Fruit fly (Drosophila melanogaster) whole organism, wandering third instar larva: ENCODE results near the gene CG12084.

Experiments
- Abd-B ChIP-seq: fragments of >200 bp; optimal IDR thresholded peaks from 2 replicates; lab custom pipeline; 2017; ENCODE audit warnings: missing biosample characterization, missing genetic modification characterization
- CG32264 ChIP-seq: fragments of 200-800 bp; sonication (Bioruptor generic); optimal IDR thresholded peaks from 2 replicates; lab custom pipeline; 2016; ENCODE audit warnings: missing biosample characterization, missing genetic modification characterization
- CrebA ChIP-seq: fragments of 200-800 bp; sonication (Bioruptor generic); optimal IDR thresholded peaks from 2 replicates; lab custom pipeline; 2016; ENCODE audit warnings: missing biosample characterization, mild to moderate bottlenecking, missing genetic modification characterization, borderline replicate concordance
- Dfd ChIP-seq: fragments of >200 bp; optimal IDR thresholded peaks from 2 replicates; lab custom pipeline; 2017; ENCODE audit warnings: missing biosample characterization, missing genetic modification characterization
- Dif ChIP-seq: fragments of 200-275, 200-300 bp; sonication (Bioruptor generic); optimal IDR thresholded peaks from 2 replicates; lab custom pipeline; 2018; ENCODE audit warnings: missing biosample characterization, missing genetic modification characterization; ENCODE audit not compliant: partially characterized antibody
- HLH106 ChIP-seq: fragments of 200-800 bp; optimal IDR thresholded peaks from 3 replicates; lab custom pipeline; 2019; ENCODE audit warnings: missing biosample characterization, mild to moderate bottlenecking, missing genetic modification characterization, moderate library complexity
- Hnf4 ChIP-seq: fragments of 200-800 bp; sonication (Bioruptor generic); optimal IDR thresholded peaks from 2 replicates; lab custom pipeline; 2016; ENCODE audit warnings: missing biosample characterization, mild to moderate bottlenecking, missing genetic modification characterization
- Hr78 ChIP-seq: fragments of >200 bp; optimal IDR thresholded peaks from 2 replicates; lab custom pipeline; 2017; ENCODE audit warnings: missing biosample characterization, missing genetic modification characterization
- Hr83 ChIP-seq: fragments of 200-300 bp; sonication (Bioruptor generic); optimal IDR thresholded peaks from 2 replicates; lab custom pipeline; 2016; ENCODE audit warnings: missing biosample characterization, mild to moderate bottlenecking, missing genetic modification characterization, moderate library complexity; ENCODE audit not compliant: poor library complexity, severe bottlenecking
- Jra ChIP-seq: sonication (Bioruptor generic); optimal IDR thresholded peaks from 2 replicates; lab custom pipeline; 2016; ENCODE audit warnings: missing biosample characterization, missing genetic modification characterization
- Myc ChIP-seq: fragments of >200 bp; optimal IDR thresholded peaks from 2 replicates; lab custom pipeline; 2017
- N ChIP-seq: fragments of >200 bp; optimal IDR thresholded peaks from 2 replicates; lab custom pipeline; 2018; ENCODE audit warnings: missing biosample characterization, missing external identifiers, missing genetic modification characterization
- OdsH ChIP-seq: fragments of 200-800 bp; sonication (Bioruptor generic); optimal IDR thresholded peaks from 2 replicates; lab custom pipeline; 2016; ENCODE audit warnings: missing biosample characterization, mild to moderate bottlenecking, missing genetic modification characterization
- Rel ChIP-seq, 2 experiments: fragments of 200-800 bp; sonication (Bioruptor generic) in 1 of 2; optimal IDR thresholded peaks; 2 replicates in 1 of 2; 3 replicates in 1 of 2; lab custom pipeline; 2016 to 2019; ENCODE audit warnings: mild to moderate bottlenecking in 2 of 2, missing biosample characterization in 2 of 2, missing genetic modification characterization in 2 of 2, moderate library complexity in 1 of 2
- Sp1 ChIP-seq: fragments of 200-800 bp; sonication (Bioruptor generic); optimal IDR thresholded peaks from 3 replicates; lab custom pipeline; 2019; ENCODE audit warnings: missing biosample characterization, mild to moderate bottlenecking, missing genetic modification characterization, moderate library complexity
- Vsx2 ChIP-seq: fragments of 200-300, 225-300 bp; sonication (Bioruptor generic); optimal IDR thresholded peaks from 2 replicates; lab custom pipeline; 2018; ENCODE audit warnings: missing biosample characterization, missing genetic modification characterization; ENCODE audit not compliant: partially characterized antibody
- br ChIP-seq: fragments of 200-800 bp; sonication (Bioruptor generic); optimal IDR thresholded peaks from 2 replicates; lab custom pipeline; 2016; ENCODE audit warnings: missing biosample characterization, missing genetic modification characterization
- brk ChIP-seq: fragments of 200-800 bp; sonication (Bioruptor generic); optimal IDR thresholded peaks from 2 replicates; lab custom pipeline; 2016; ENCODE audit warnings: missing biosample characterization, mild to moderate bottlenecking, missing genetic modification characterization
- dl ChIP-seq, 2 experiments: fragments of 175-275, 200-275 bp in 1 of 2; fragments of 200-275 bp in 1 of 2; sonication (Bioruptor generic); optimal IDR thresholded peaks; lab custom pipeline; 2018; ENCODE audit warnings: mild to moderate bottlenecking in 2 of 2, missing biosample characterization in 2 of 2, missing genetic modification characterization in 2 of 2, moderate library complexity in 2 of 2; ENCODE audit not compliant: partially characterized antibody in 2 of 2, insufficient read depth in 1 of 2
- dmrt93B ChIP-seq: fragments of 200-800 bp; sonication (Bioruptor generic); optimal IDR thresholded peaks from 2 replicates; lab custom pipeline; 2018; ENCODE audit warnings: missing biosample characterization, mild to moderate bottlenecking, missing genetic modification characterization
- dsf ChIP-seq: sonication (Bioruptor generic); optimal IDR thresholded peaks from 2 replicates; lab custom pipeline; 2016; ENCODE audit warnings: missing biosample characterization, missing genetic modification characterization, borderline replicate concordance
- ey ChIP-seq: fragments of 200-800 bp; sonication (Bioruptor generic); optimal IDR thresholded peaks from 2 replicates; lab custom pipeline; 2016; ENCODE audit warnings: missing biosample characterization, missing genetic modification characterization
- foxo ChIP-seq, 2 experiments: fragments of 200-800 bp; sonication (Bioruptor generic); optimal IDR thresholded peaks; 2 replicates in 1 of 2; 3 replicates in 1 of 2; lab custom pipeline; 2016 to 2017; ENCODE audit warnings: missing biosample characterization in 2 of 2, missing genetic modification characterization in 2 of 2
- fru ChIP-seq: fragments of 200-800 bp; sonication (Bioruptor generic); optimal IDR thresholded peaks from 3 replicates; lab custom pipeline; 2016; ENCODE audit warnings: missing biosample characterization, mild to moderate bottlenecking, missing genetic modification characterization
- h ChIP-seq: fragments of 200-800 bp; sonication (Bioruptor generic); optimal IDR thresholded peaks from 3 replicates; lab custom pipeline; 2016; ENCODE audit warnings: missing biosample characterization, mild to moderate bottlenecking, missing genetic modification characterization
- jim ChIP-seq: fragments of 175-275, 200-325 bp; sonication (Bioruptor generic); optimal IDR thresholded peaks from 2 replicates; lab custom pipeline; 2016; ENCODE audit warnings: missing biosample characterization, mild to moderate bottlenecking, missing genetic modification characterization
- lola ChIP-seq: fragments of >200 bp; optimal IDR thresholded peaks from 2 replicates; lab custom pipeline; 2017; ENCODE audit warnings: missing biosample characterization, missing genetic modification characterization
- pan ChIP-seq: fragments of >200 bp; optimal IDR thresholded peaks from 2 replicates; lab custom pipeline; 2017
- psq ChIP-seq: fragments of 200-800 bp; sonication (Bioruptor generic); optimal IDR thresholded peaks from 3 replicates; lab custom pipeline; 2017; ENCODE audit warnings: missing biosample characterization, mild to moderate bottlenecking, missing genetic modification characterization, moderate library complexity
- rgr ChIP-seq: fragments of 200-800 bp; sonication (Bioruptor generic); optimal IDR thresholded peaks from 3 replicates; lab custom pipeline; 2016; ENCODE audit warnings: missing biosample characterization, mild to moderate bottlenecking, missing genetic modification characterization
- sage ChIP-seq: fragments of 200-800 bp; sonication (Bioruptor generic); optimal IDR thresholded peaks from 2 replicates; lab custom pipeline; 2016; ENCODE audit warnings: missing biosample characterization, mild to moderate bottlenecking, missing genetic modification characterization
- sv ChIP-seq: fragments of 200-800 bp; sonication (Bioruptor generic); optimal IDR thresholded peaks from 3 replicates; lab custom pipeline; 2016; ENCODE audit warnings: missing biosample characterization, missing genetic modification characterization
- tai ChIP-seq: sonication (Bioruptor generic); optimal IDR thresholded peaks from 2 replicates; lab custom pipeline; 2016; ENCODE audit warnings: missing biosample characterization, missing genetic modification characterization
- usp ChIP-seq: fragments of >200 bp; optimal IDR thresholded peaks from 2 replicates; lab custom pipeline; 2017; ENCODE audit warnings: missing biosample characterization, missing genetic modification characterization
- woc ChIP-seq: sonication (Bioruptor generic); optimal IDR thresholded peaks from 2 replicates; lab custom pipeline; 2016; ENCODE audit warnings: missing biosample characterization, mild to moderate bottlenecking, missing genetic modification characterization

Gene CG12084

dm6 chr3L:1478998-1479680 is 17.3 kb downstream of the CG12084 start:
- TF ChIP-seq CG32264 = no peak
- no peak for TF ChIP-seq Vsx2 (GFP tag; lab: Kevin White, UChicago)
- no peak for TF ChIP-seq sage (GFP tag; lab: Kevin White, UChicago)
- TF ChIP-seq dmrt93B (GFP tag; lab: Kevin White, UChicago) = peak; percentile 13
- peak; percentile 16 for TF ChIP-seq OdsH (GFP tag; lab: Kevin White, UChicago)
- TF ChIP-seq foxo (GFP tag; optimal IDR thresholded peaks at IDR 0.05; lab: Kevin White, UChicago) = peak in 1 of 2 experiments; percentile 59
- no peak for TF ChIP-seq Jra (GFP tag; lab: Kevin White, UChicago)
- TF ChIP-seq br = peak; percentile 43
- TF ChIP-seq Sp1 (GFP tag; lab: Kevin White, UChicago) = peak; percentile 38
- peak; percentile 23 for TF ChIP-seq psq (GFP tag; lab: Kevin White, UChicago)
- peak; percentile 54 for TF ChIP-seq HLH106 (tag; lab: Kevin White, UChicago)
- peak; percentile 50 for TF ChIP-seq fru (GFP tag; lab: Kevin White, UChicago)
- TF ChIP-seq Dif (GFP tag; lab: Kevin White, UChicago) = no peak
- no peak for TF ChIP-seq CrebA
- peak; percentile 46 for TF ChIP-seq h (GFP tag; lab: Kevin White, UChicago)
- TF ChIP-seq rgr (GFP tag; lab: Kevin White, UChicago) = peak; percentile 40
- peak; percentile 51 for TF ChIP-seq ey (GFP tag; lab: Kevin White, UChicago)
- TF ChIP-seq sv = peak; percentile 18
- TF ChIP-seq N (GFP tag; lab: Kevin White, UChicago) = no peak
- no peak for TF ChIP-seq tai (GFP tag; lab: Kevin White, UChicago)
- no peak for TF ChIP-seq brk (GFP tag; lab: Kevin White, UChicago)
- no peak for TF ChIP-seq Hr78 (GFP tag; lab: Kevin White, UChicago)

dm6 chr3L:1477319-1477718 is 19.1 kb downstream of the CG12084 start, which contains the start of gene robl62A:
Gene robl62A (plus strand): TSS chr3L:1477619.
- TF ChIP-seq ey (GFP tag; lab: Kevin White, UChicago) = no peak

- TF ChIP-seq Dif (GFP tag; lab: Kevin White, UChicago) (no peak), tai (GFP tag; lab: Kevin White, UChicago) (no peak), Hr78 (GFP tag; lab: Kevin White, UChicago) (no peak), HLH106 (tag; lab: Kevin White, UChicago) (no peak), Rel (GFP tag; optimal IDR thresholded peaks at IDR 0.05; lab: Kevin White, UChicago) (no peak), Rel (tag; optimal IDR thresholded peaks at IDR 0.05; lab: Kevin White, UChicago) (no peak)
- TF ChIP-seq, all 38 proteins: peak for 0
These were observed 21.3 kb downstream of the CG12084 start, which contains the start of gene Ptp61F for dm6 chr3L:1475157-1475556. Gene Ptp61F (minus strand): TSS chr3L:1475257.

- TF ChIP-seq h (GFP tag; lab: Kevin White, UChicago) (no peak), br (no peak), CG32264 (no peak), Dif (GFP tag; lab: Kevin White, UChicago) (no peak), usp (GFP tag; lab: Kevin White, UChicago) (no peak), dsf (no peak), Dfd (GFP tag; lab: Kevin White, UChicago) (no peak), Abd-B (GFP tag; lab: Kevin White, UChicago) (no peak), HLH106 (tag; lab: Kevin White, UChicago) (no peak), sv (no peak)
- TF ChIP-seq, all 38 proteins: peak for 0
These were observed 24.5 kb downstream of the CG12084 start, which contains the start of gene Naa30B for dm6 chr3L:1471960-1472359. Gene Naa30B (minus strand): TSS chr3L:1472060.

- no peak for TF ChIP-seq woc (GFP tag; lab: Kevin White, UChicago)
- TF ChIP-seq HLH106 (tag; lab: Kevin White, UChicago) = no peak
- TF ChIP-seq usp (GFP tag; lab: Kevin White, UChicago) = no peak
- TF ChIP-seq CG32264 = no peak
- no peak for TF ChIP-seq Vsx2 (GFP tag; lab: Kevin White, UChicago)
- no peak for TF ChIP-seq pan (lab: Kevin White, UChicago)
- TF ChIP-seq br = no peak
- TF ChIP-seq foxo (GFP tag; optimal IDR thresholded peaks at IDR 0.05; lab: Kevin White, UChicago) = no peak
- TF ChIP-seq dmrt93B (GFP tag; lab: Kevin White, UChicago) = no peak
- TF ChIP-seq tai (GFP tag; lab: Kevin White, UChicago) = no peak
- no peak for TF ChIP-seq lola (GFP tag; lab: Kevin White, UChicago)
- no peak for TF ChIP-seq Jra (GFP tag; lab: Kevin White, UChicago)
- TF ChIP-seq Hr83 (GFP tag; lab: Kevin White, UChicago) = no peak
- no peak for TF ChIP-seq Hnf4 (GFP tag; lab: Kevin White, UChicago)
- TF ChIP-seq dl (GFP tag; optimal IDR thresholded peaks at IDR 0.05; lab: Kevin White, UChicago; ENCODE audit: insufficient read depth in 1 of 2, partially characterized antibody in 2 of 2) = no peak
- no peak for TF ChIP-seq Myc
- no peak for TF ChIP-seq jim
These were observed 25.4 kb downstream of the CG12084 start for dm6 chr3L:1471037-1471436.
